Worm (Caenorhabditis elegans) whole organism, L2 larva: ENCODE measurements around the gene fbxc-53.

Experiments used
- C34F6.9 ChIP-seq: fragments of 150-350 bp; optimal IDR thresholded peaks from 2 replicates; lab custom pipeline; 2014; ENCODE audit warnings: missing biosample characterization, missing genetic modification characterization
- F13H6.1 ChIP-seq: sonication (generic microtip); optimal IDR thresholded peaks from 2 replicates; lab custom pipeline; 2016; ENCODE audit warnings: missing genetic modification characterization, missing compliant biosample characterization
- R02D3.7 ChIP-seq: fragments of 150-350 bp; optimal IDR thresholded peaks from 2 replicates; lab custom pipeline; 2014; ENCODE audit warnings: missing biosample characterization, missing genetic modification characterization
- Y55F3AM.14 ChIP-seq: fragments of 200-800 bp; sonication (Bioruptor generic); optimal IDR thresholded peaks from 2 replicates; lab custom pipeline; 2018; ENCODE audit warnings: mild to moderate bottlenecking, missing genetic modification characterization, missing compliant biosample characterization
- aly-2 ChIP-seq: fragments of 150-350 bp; optimal IDR thresholded peaks from 2 replicates; lab custom pipeline; 2014; ENCODE audit warnings: missing biosample characterization, missing genetic modification characterization
- ama-1 ChIP-seq: fragments of 150-350 bp; optimal IDR thresholded peaks from 2 replicates; lab custom pipeline; 2018; ENCODE audit warnings: inconsistent platforms
- ceh-16 ChIP-seq: fragments of 150-350 bp; optimal IDR thresholded peaks from 2 replicates; lab custom pipeline; 2014; ENCODE audit warnings: missing biosample characterization, missing genetic modification characterization
- ceh-82 ChIP-seq: fragments of 150-350 bp; optimal IDR thresholded peaks from 2 replicates; lab custom pipeline; 2014; ENCODE audit warnings: missing biosample characterization, missing genetic modification characterization
- crh-2 ChIP-seq: sonication (generic microtip); optimal IDR thresholded peaks from 2 replicates; lab custom pipeline; 2017; ENCODE audit warnings: missing biosample characterization, missing genetic modification characterization
- dmd-4 ChIP-seq: sonication (generic microtip); optimal IDR thresholded peaks from 2 replicates; lab custom pipeline; 2017; ENCODE audit warnings: missing biosample characterization, missing genetic modification characterization
- egl-27 ChIP-seq: sonication (generic microtip); optimal IDR thresholded peaks from 3 replicates; lab custom pipeline; 2017; ENCODE audit warnings: missing biosample characterization, missing genetic modification reagents, missing genetic modification characterization
- elt-1 ChIP-seq: fragments of 150-350 bp; optimal IDR thresholded peaks from 2 replicates; lab custom pipeline; 2014; ENCODE audit warnings: missing biosample characterization, missing genetic modification characterization
- elt-3 ChIP-seq: sonication (generic microtip); optimal IDR thresholded peaks from 2 replicates; lab custom pipeline; 2017; ENCODE audit warnings: missing biosample characterization, missing genetic modification characterization
- fos-1 ChIP-seq: fragments of 150-350 bp; optimal IDR thresholded peaks from 2 replicates; lab custom pipeline; 2014; ENCODE audit warnings: missing biosample characterization, missing genetic modification characterization
- gmeb-1 ChIP-seq: fragments of 150-350 bp; optimal IDR thresholded peaks from 2 replicates; lab custom pipeline; 2014; ENCODE audit warnings: missing biosample characterization, missing genetic modification characterization
- lin-11 ChIP-seq: fragments of 150-350 bp; sonication (generic microtip); optimal IDR thresholded peaks from 2 replicates; lab custom pipeline; 2014; ENCODE audit warnings: missing biosample characterization, missing genetic modification characterization, inconsistent platforms, mixed read lengths
- lin-39 ChIP-seq: fragments of 150-350 bp; optimal IDR thresholded peaks from 2 replicates; lab custom pipeline; 2014; ENCODE audit warnings: missing biosample characterization, missing genetic modification reagents, missing genetic modification characterization
- mab-5 ChIP-seq: fragments of 150-350 bp; optimal IDR thresholded peaks from 2 replicates; lab custom pipeline; 2014; ENCODE audit warnings: missing biosample characterization, missing genetic modification characterization
- mdl-1 ChIP-seq, 2 experiments: fragments of 150-350 bp in 1 of 2; sonication (generic microtip) in 1 of 2; optimal IDR thresholded peaks; 2 replicates each; lab custom pipeline; 2017; ENCODE audit warnings: missing biosample characterization in 2 of 2, missing genetic modification characterization in 2 of 2
- nhr-10 ChIP-seq: sonication (generic microtip); optimal IDR thresholded peaks from 2 replicates; lab custom pipeline; 2017; ENCODE audit warnings: missing biosample characterization, missing genetic modification characterization
- nhr-11 ChIP-seq: fragments of 150-350 bp; optimal IDR thresholded peaks from 2 replicates; lab custom pipeline; 2014; ENCODE audit warnings: missing biosample characterization, missing genetic modification characterization
- nhr-12 ChIP-seq: fragments of 150-350 bp; optimal IDR thresholded peaks from 2 replicates; lab custom pipeline; 2014; ENCODE audit warnings: missing biosample characterization, missing genetic modification characterization
- nhr-129 ChIP-seq: fragments of 150-350 bp; optimal IDR thresholded peaks from 2 replicates; lab custom pipeline; 2014; ENCODE audit warnings: missing biosample characterization, missing genetic modification characterization
- nhr-21 ChIP-seq: fragments of 150-350 bp; optimal IDR thresholded peaks from 2 replicates; lab custom pipeline; 2014; ENCODE audit warnings: missing biosample characterization, missing genetic modification characterization
- nhr-237 ChIP-seq: fragments of 150-350 bp; optimal IDR thresholded peaks from 2 replicates; lab custom pipeline; 2014; ENCODE audit warnings: missing biosample characterization, missing genetic modification characterization
- nhr-6 ChIP-seq: fragments of 150-350 bp; optimal IDR thresholded peaks from 2 replicates; lab custom pipeline; 2014; ENCODE audit warnings: missing biosample characterization, missing genetic modification characterization
- nhr-77 ChIP-seq: fragments of 150-350 bp; optimal IDR thresholded peaks from 2 replicates; lab custom pipeline; 2014; ENCODE audit warnings: missing biosample characterization, missing genetic modification characterization
- peb-1 ChIP-seq: fragments of 150-350 bp; optimal IDR thresholded peaks from 2 replicates; lab custom pipeline; 2014; ENCODE audit warnings: missing biosample characterization, missing genetic modification characterization
- sem-4 ChIP-seq: fragments of 150-350 bp; optimal IDR thresholded peaks from 2 replicates; lab custom pipeline; 2014; ENCODE audit warnings: missing biosample characterization, missing genetic modification reagents, missing genetic modification characterization
- skn-1 ChIP-seq: sonication (generic microtip); optimal IDR thresholded peaks from 2 replicates; lab custom pipeline; 2017; ENCODE audit warnings: missing biosample characterization, missing genetic modification characterization
- sma-9 ChIP-seq, 2 experiments: fragments of 150-350 bp in 1 of 2; sonication (generic microtip) in 1 of 2; optimal IDR thresholded peaks; 2 replicates each; lab custom pipeline; 2014 to 2016; ENCODE audit warnings: missing genetic modification characterization in 2 of 2, mild to moderate bottlenecking in 1 of 2, missing biosample characterization in 1 of 2, missing compliant biosample characterization in 1 of 2, missing genetic modification reagents in 1 of 2, moderate library complexity in 1 of 2
- snpc-4 ChIP-seq: fragments of 150-350 bp; optimal IDR thresholded peaks from 2 replicates; lab custom pipeline; 2014; ENCODE audit warnings: missing biosample characterization, missing genetic modification characterization
- unc-39 ChIP-seq: fragments of 150-350 bp; optimal IDR thresholded peaks from 2 replicates; lab custom pipeline; 2014; ENCODE audit warnings: missing biosample characterization, missing genetic modification characterization
- unc-55 ChIP-seq: fragments of 150-350 bp; sonication (generic microtip); optimal IDR thresholded peaks from 3 replicates; lab custom pipeline; 2014; ENCODE audit warnings: missing biosample characterization, missing genetic modification reagents, missing genetic modification characterization
- unc-62 ChIP-seq: fragments of 150-350 bp; optimal IDR thresholded peaks from 2 replicates; lab custom pipeline; 2014; ENCODE audit warnings: missing biosample characterization, missing genetic modification reagents, missing genetic modification characterization
- zag-1 ChIP-seq: fragments of 150-350 bp; optimal IDR thresholded peaks from 2 replicates; lab custom pipeline; 2014; ENCODE audit warnings: missing biosample characterization, missing genetic modification characterization

The fbxc-53 gene

ce11 chrII:3747405-3747804 is 36.3 kb downstream of the fbxc-53 start, which contains the start of gene fbxb-92:
Gene fbxb-92 (minus strand): TSS chrII:3747505.
- no peak for TF ChIP-seq R02D3.7 (tag; lab: Kevin White, UChicago)
- no peak for TF ChIP-seq ceh-82 (tag; lab: Kevin White, UChicago)
- TF ChIP-seq ama-1, result no peak
- TF ChIP-seq nhr-237 (tag; lab: Kevin White, UChicago), result no peak
- TF ChIP-seq zag-1 (tag; lab: Kevin White, UChicago), result no peak
- TF ChIP-seq unc-62, result no peak
- TF ChIP-seq aly-2 (tag; lab: Kevin White, UChicago), result no peak
- TF ChIP-seq nhr-10, result no peak
- TF ChIP-seq peb-1 (tag; lab: Kevin White, UChicago), result no peak
- no peak for TF ChIP-seq nhr-77 (tag; lab: Kevin White, UChicago)
- TF ChIP-seq ceh-16 (tag; lab: Kevin White, UChicago), result no peak
- TF ChIP-seq F13H6.1 (tag; lab: Kevin White, UChicago), result no peak
- TF ChIP-seq lin-11 (tag; lab: Kevin White, UChicago), result no peak
- TF ChIP-seq unc-39 (tag; lab: Kevin White, UChicago), result no peak
- TF ChIP-seq, all 48 proteins: peak for 0

ce11 chrII:3748719-3749118 is 37.6 kb downstream of the fbxc-53 start, which contains the start of gene fbxb-90:
Gene fbxb-90 (minus strand): TSS chrII:3748819.
- TF ChIP-seq unc-62, result no peak
- no peak for TF ChIP-seq nhr-12 (tag; lab: Kevin White, UChicago)
- no peak for TF ChIP-seq Y55F3AM.14 (GFP tag; lab: Kevin White, UChicago)
- no peak for TF ChIP-seq unc-39 (tag; lab: Kevin White, UChicago)
- no peak for TF ChIP-seq sma-9 (GFP tag; optimal IDR thresholded peaks at IDR 0.05; lab: Kevin White, UChicago)
- no peak for TF ChIP-seq sma-9 (tag; optimal IDR thresholded peaks at IDR 0.05; lab: Kevin White, UChicago)
- TF ChIP-seq aly-2 (tag; lab: Kevin White, UChicago), result no peak
- TF ChIP-seq F13H6.1 (tag; lab: Kevin White, UChicago), result no peak
- TF ChIP-seq mdl-1 (tag; optimal IDR thresholded peaks at IDR 0.05; lab: Kevin White, UChicago), result no peak
- no peak for TF ChIP-seq unc-55 (GFP tag; lab: Kevin White, UChicago)
- TF ChIP-seq elt-1 (tag; lab: Kevin White, UChicago), result no peak
- TF ChIP-seq lin-11 (tag; lab: Kevin White, UChicago), result no peak
- no peak for TF ChIP-seq fos-1 (tag; lab: Kevin White, UChicago)

ce11 chrII:3750685-3751084 is 39.6 kb downstream of the fbxc-53 start, which contains the start of gene fbxb-91:
Gene fbxb-91 (minus strand): TSS chrII:3750785.
- TF ChIP-seq nhr-11 (tag; lab: Kevin White, UChicago) (no peak), elt-3 (tag; lab: Kevin White, UChicago) (no peak)

ce11 chrII:3752184-3752583 is 41.1 kb downstream of the fbxc-53 start, which contains the start of gene sdz-11:
Gene sdz-11 (minus strand): TSS chrII:3752284.
- no peak for TF ChIP-seq unc-55 (GFP tag; lab: Kevin White, UChicago)
- no peak for TF ChIP-seq Y55F3AM.14 (GFP tag; lab: Kevin White, UChicago)
- TF ChIP-seq dmd-4, result no peak
- TF ChIP-seq fos-1 (tag; lab: Kevin White, UChicago), result no peak
- no peak for TF ChIP-seq sem-4
- no peak for TF ChIP-seq sma-9 (GFP tag; optimal IDR thresholded peaks at IDR 0.05; lab: Kevin White, UChicago)
- TF ChIP-seq sma-9 (tag; optimal IDR thresholded peaks at IDR 0.05; lab: Kevin White, UChicago), result no peak
- no peak for TF ChIP-seq C34F6.9 (tag; lab: Kevin White, UChicago)
- TF ChIP-seq nhr-129 (tag; lab: Kevin White, UChicago), result no peak
- no peak for TF ChIP-seq ama-1
- TF ChIP-seq zag-1 (tag; lab: Kevin White, UChicago), result no peak
- TF ChIP-seq lin-11 (tag; lab: Kevin White, UChicago), result no peak
- TF ChIP-seq egl-27 (tag; lab: Kevin White, UChicago), result no peak
- TF ChIP-seq nhr-10, result no peak
- TF ChIP-seq ceh-16 (tag; lab: Kevin White, UChicago), result no peak
- TF ChIP-seq unc-62, result no peak
- no peak for TF ChIP-seq lin-39
- no peak for TF ChIP-seq nhr-21
- no peak for TF ChIP-seq crh-2

ce11 chrII:3753598-3753997 is 42.5 kb downstream of the fbxc-53 start, which contains the start of gene rcd-1:
Gene rcd-1 (plus strand): TSS chrII:3753898.
- no peak for TF ChIP-seq sma-9 (GFP tag; optimal IDR thresholded peaks at IDR 0.05; lab: Kevin White, UChicago)
- no peak for TF ChIP-seq sma-9 (tag; optimal IDR thresholded peaks at IDR 0.05; lab: Kevin White, UChicago)
- no peak for TF ChIP-seq ceh-82 (tag; lab: Kevin White, UChicago)
- no peak for TF ChIP-seq skn-1 (tag; lab: Kevin White, UChicago)
- TF ChIP-seq ceh-16 (tag; lab: Kevin White, UChicago), result no peak
- no peak for TF ChIP-seq unc-62
- no peak for TF ChIP-seq snpc-4
- TF ChIP-seq nhr-11 (tag; lab: Kevin White, UChicago), result no peak
- TF ChIP-seq crh-2, result no peak
- no peak for TF ChIP-seq nhr-77 (tag; lab: Kevin White, UChicago)
- TF ChIP-seq mab-5 (tag; lab: Kevin White, UChicago), result no peak
- no peak for TF ChIP-seq unc-39 (tag; lab: Kevin White, UChicago)
- no peak for TF ChIP-seq gmeb-1 (tag; lab: Kevin White, UChicago)
- no peak for TF ChIP-seq zag-1 (tag; lab: Kevin White, UChicago)
- TF ChIP-seq aly-2 (tag; lab: Kevin White, UChicago), result no peak
- TF ChIP-seq nhr-6 (tag; lab: Kevin White, UChicago), result no peak
- no peak for TF ChIP-seq lin-11 (tag; lab: Kevin White, UChicago)
